Worm (Caenorhabditis elegans) whole organism, late embryonic: ENCODE data around the gene F54F7.9.

ENCODE experiments used
- C08G9.2 ChIP-seq: sonication (generic microtip); optimal IDR thresholded peaks from 2 replicates; lab custom pipeline; 2016; ENCODE audit warnings: mild to moderate bottlenecking, missing genetic modification characterization, moderate library complexity, missing compliant biosample characterization
- C38D4.7 ChIP-seq: fragments of 200-800 bp; sonication (Bioruptor generic); optimal IDR thresholded peaks from 2 replicates; lab custom pipeline; 2018; ENCODE audit warnings: mild to moderate bottlenecking, missing genetic modification characterization, moderate library complexity, missing compliant biosample characterization
- T23F11.4 ChIP-seq: fragments of 200-800 bp; sonication (Bioruptor generic); optimal IDR thresholded peaks from 2 replicates; lab custom pipeline; 2018; ENCODE audit warnings: mild to moderate bottlenecking, missing genetic modification characterization, missing compliant biosample characterization
- Y22D7AL.16 ChIP-seq: sonication (generic microtip); optimal IDR thresholded peaks from 2 replicates; lab custom pipeline; 2016; ENCODE audit warnings: missing genetic modification characterization, missing compliant biosample characterization
- ceh-14 ChIP-seq: sonication (generic microtip); optimal IDR thresholded peaks from 2 replicates; lab custom pipeline; 2016; ENCODE audit warnings: missing genotype, missing genetic modification characterization, missing compliant biosample characterization
- ceh-19 ChIP-seq: fragments of 200-800 bp; sonication (Bioruptor generic); optimal IDR thresholded peaks from 2 replicates; lab custom pipeline; 2018; ENCODE audit warnings: mild to moderate bottlenecking, missing genetic modification characterization, missing compliant biosample characterization
- ceh-24 ChIP-seq: sonication (generic microtip); optimal IDR thresholded peaks from 2 replicates; lab custom pipeline; 2016; ENCODE audit warnings: mild to moderate bottlenecking, missing genetic modification characterization, missing compliant biosample characterization
- ceh-30 ChIP-seq: fragments of 150-350 bp; optimal IDR thresholded peaks from 2 replicates; lab custom pipeline; 2014; ENCODE audit warnings: missing biosample characterization, missing genetic modification characterization
- ceh-34 ChIP-seq: sonication (generic microtip); optimal IDR thresholded peaks from 2 replicates; lab custom pipeline; 2016; ENCODE audit warnings: mild to moderate bottlenecking, missing genetic modification characterization, missing compliant biosample characterization
- ceh-6 ChIP-seq: fragments of 200-800 bp; sonication (Bioruptor generic); optimal IDR thresholded peaks from 2 replicates; lab custom pipeline; 2018; ENCODE audit warnings: mild to moderate bottlenecking, missing genetic modification characterization, missing compliant biosample characterization
- ceh-9 ChIP-seq: sonication (generic microtip); optimal IDR thresholded peaks from 2 replicates; lab custom pipeline; 2016; ENCODE audit warnings: mild to moderate bottlenecking, missing genetic modification characterization, inconsistent platforms, missing compliant biosample characterization
- che-1 ChIP-seq: sonication (generic microtip); optimal IDR thresholded peaks from 2 replicates; lab custom pipeline; 2016; ENCODE audit warnings: mild to moderate bottlenecking, missing genetic modification characterization, missing compliant biosample characterization
- dmd-4 ChIP-seq: sonication (generic microtip); optimal IDR thresholded peaks from 2 replicates; lab custom pipeline; 2016; ENCODE audit warnings: borderline replicate concordance, missing genetic modification characterization, missing compliant biosample characterization
- dve-1 ChIP-seq: sonication (generic microtip); optimal IDR thresholded peaks from 2 replicates; lab custom pipeline; 2017; ENCODE audit warnings: antibody characterized with exemption, mild to moderate bottlenecking, missing genetic modification characterization, missing compliant biosample characterization
- elt-2 ChIP-seq: sonication (generic microtip); optimal IDR thresholded peaks from 2 replicates; lab custom pipeline; 2016; ENCODE audit warnings: missing genetic modification reagents, missing genetic modification characterization, missing compliant biosample characterization
- ets-4 ChIP-seq: sonication (generic microtip); optimal IDR thresholded peaks from 2 replicates; lab custom pipeline; 2016; ENCODE audit warnings: missing genetic modification characterization, missing compliant biosample characterization
- eyg-1 ChIP-seq: sonication (generic microtip); optimal IDR thresholded peaks from 2 replicates; lab custom pipeline; 2016; ENCODE audit warnings: missing genotype, missing genetic modification characterization, missing compliant biosample characterization
- fkh-6 ChIP-seq: sonication (generic microtip); optimal IDR thresholded peaks from 2 replicates; lab custom pipeline; 2016; ENCODE audit warnings: missing genetic modification characterization, missing compliant biosample characterization
- gmeb-2 ChIP-seq: sonication (generic microtip); optimal IDR thresholded peaks from 2 replicates; lab custom pipeline; 2016; ENCODE audit warnings: missing genetic modification characterization, inconsistent platforms, missing compliant biosample characterization
- hlh-13 ChIP-seq: fragments of 200-800 bp; sonication (Bioruptor generic); optimal IDR thresholded peaks from 2 replicates; lab custom pipeline; 2018; ENCODE audit warnings: mild to moderate bottlenecking, missing genetic modification characterization, missing compliant biosample characterization
- hlh-30 ChIP-seq: sonication (generic microtip); optimal IDR thresholded peaks from 2 replicates; lab custom pipeline; 2017; ENCODE audit warnings: antibody characterized with exemption, missing genetic modification characterization, missing compliant biosample characterization; ENCODE audit not compliant: insufficient read depth
- madf-2 ChIP-seq: sonication (generic microtip); optimal IDR thresholded peaks from 2 replicates; lab custom pipeline; 2017; ENCODE audit warnings: missing genetic modification characterization, missing compliant biosample characterization
- mec-3 ChIP-seq: sonication (generic microtip); optimal IDR thresholded peaks from 2 replicates; lab custom pipeline; 2016; ENCODE audit warnings: borderline replicate concordance, missing genetic modification characterization, missing compliant biosample characterization
- nhr-11 ChIP-seq: fragments of 150-350 bp; optimal IDR thresholded peaks from 2 replicates; lab custom pipeline; 2014; ENCODE audit warnings: missing biosample characterization, missing genetic modification characterization
- npax-4 ChIP-seq: sonication (generic microtip); optimal IDR thresholded peaks from 2 replicates; lab custom pipeline; 2016; ENCODE audit warnings: missing genetic modification characterization, missing compliant biosample characterization
- pag-3 ChIP-seq: sonication (generic microtip); optimal IDR thresholded peaks from 2 replicates; lab custom pipeline; 2016; ENCODE audit warnings: missing compliant biosample characterization, missing genetic modification characterization, borderline replicate concordance
- pat-9 ChIP-seq: fragments of 200-800 bp; sonication (Bioruptor generic); optimal IDR thresholded peaks from 2 replicates; lab custom pipeline; 2018; ENCODE audit warnings: mild to moderate bottlenecking, missing genetic modification characterization, moderate library complexity, missing compliant biosample characterization
- pax-1 ChIP-seq: fragments of 150-350 bp; optimal IDR thresholded peaks from 2 replicates; lab custom pipeline; 2014; ENCODE audit warnings: missing biosample characterization, missing genetic modification characterization
- pha-2 ChIP-seq: sonication (generic microtip); optimal IDR thresholded peaks from 2 replicates; lab custom pipeline; 2017; ENCODE audit warnings: mild to moderate bottlenecking, missing genetic modification characterization, missing compliant biosample characterization
- rnt-1 ChIP-seq: sonication (generic microtip); optimal IDR thresholded peaks from 2 replicates; lab custom pipeline; 2016; ENCODE audit warnings: missing genetic modification characterization, missing compliant biosample characterization
- sdc-2 ChIP-seq: sonication (generic microtip); optimal IDR thresholded peaks from 2 replicates; lab custom pipeline; 2016; ENCODE audit warnings: missing genotype, missing genetic modification characterization, missing compliant biosample characterization
- sox-4 ChIP-seq: sonication (generic microtip); optimal IDR thresholded peaks from 2 replicates; lab custom pipeline; 2017; ENCODE audit warnings: mild to moderate bottlenecking, missing genetic modification characterization, inconsistent platforms, missing compliant biosample characterization
- unc-3 ChIP-seq, 2 experiments: fragments of 200-800 bp in 1 of 2; sonication (Bioruptor generic) in 1 of 2; sonication (generic microtip) in 1 of 2; conservative IDR thresholded peaks in 1 of 2; optimal IDR thresholded peaks in 1 of 2; 2 replicates each; pipeline versions ENCODE4 v1.3.6 to Lab custom; 2016 to 2022; ENCODE audit warnings: missing compliant biosample characterization in 2 of 2, missing genetic modification characterization in 2 of 2, missing genetic modification reagents in 1 of 2
- unc-55 ChIP-seq: sonication (generic microtip); optimal IDR thresholded peaks from 2 replicates; lab custom pipeline; 2017; ENCODE audit warnings: missing biosample characterization, missing genetic modification reagents, missing genetic modification characterization
- ztf-16 ChIP-seq: sonication (generic microtip); optimal IDR thresholded peaks from 2 replicates; lab custom pipeline; 2017; ENCODE audit warnings: missing genetic modification characterization, missing compliant biosample characterization

F54F7.9 gene

ce11 chrX:11821159-11821720, 27.3 kb downstream of the F54F7.9 start:
- TF ChIP-seq ets-4 (tag; lab: Kevin White, UChicago) (no peak), pat-9 (peak; percentile 28), sox-4 (no peak), C08G9.2 (no peak), hlh-30 (tag; lab: Kevin White, UChicago) (no peak), T23F11.4 (GFP tag; lab: Kevin White, UChicago) (no peak), eyg-1 (no peak), elt-2 (no peak), pax-1 (tag; lab: Kevin White, UChicago) (no peak), rnt-1 (tag; lab: Kevin White, UChicago) (peak; percentile 1), che-1 (tag; lab: Kevin White, UChicago) (no peak), ceh-34 (tag; lab: Kevin White, UChicago) (peak; percentile 16), ceh-19 (no peak), madf-2 (tag; lab: Kevin White, UChicago) (no peak), dmd-4 (tag; lab: Kevin White, UChicago) (no peak), npax-4 (no peak), ceh-24 (tag; lab: Kevin White, UChicago) (no peak), C38D4.7 (GFP tag; lab: Kevin White, UChicago) (no peak)
- TF ChIP-seq, all 69 proteins: peak for 3

- TF ChIP-seq unc-55 = peak; percentile 5
- no peak for TF ChIP-seq unc-3 (GFP tag; conservative IDR thresholded peaks at IDR 0.05; lab: Robert Waterston, UW)
- TF ChIP-seq unc-3 (tag; optimal IDR thresholded peaks at IDR 0.05; lab: Kevin White, UChicago) = no peak
These were observed 29.8 kb downstream of the F54F7.9 start for ce11 chrX:11818711-11819110.

- TF ChIP-seq ztf-16 (no peak), unc-55 (no peak), pax-1 (tag; lab: Kevin White, UChicago) (no peak), pha-2 (tag; lab: Kevin White, UChicago) (no peak), dve-1 (tag; lab: Kevin White, UChicago) (no peak), pag-3 (tag; lab: Kevin White, UChicago) (no peak), gmeb-2 (tag; lab: Kevin White, UChicago) (no peak), ceh-19 (no peak), ceh-30 (tag; lab: Kevin White, UChicago) (no peak), che-1 (tag; lab: Kevin White, UChicago) (no peak), C08G9.2 (no peak), hlh-30 (tag; lab: Kevin White, UChicago) (no peak), eyg-1 (no peak)
These were observed 31.7 kb downstream of the F54F7.9 start for ce11 chrX:11816825-11817224.

- no peak for TF ChIP-seq pat-9
- peak; percentile 7 for TF ChIP-seq ceh-34 (tag; lab: Kevin White, UChicago)
These were observed 33.9 kb downstream of the F54F7.9 start, which contains the start of gene C34E11.2 for ce11 chrX:11814667-11815066. TSS of gene C34E11.2 (minus strand) at chrX:11814750.

- TF ChIP-seq Y22D7AL.16 (tag; lab: Kevin White, UChicago) (no peak), nhr-11 (tag; lab: Kevin White, UChicago) (no peak), ceh-9 (tag; lab: Kevin White, UChicago) (no peak), hlh-13 (GFP tag; lab: Kevin White, UChicago) (no peak), ceh-6 (GFP tag; lab: Kevin White, UChicago) (no peak), hlh-30 (tag; lab: Kevin White, UChicago) (no peak), sdc-2 (tag; lab: Kevin White, UChicago) (no peak), ceh-14 (tag; lab: Kevin White, UChicago) (no peak), mec-3 (tag; lab: Kevin White, UChicago) (no peak), fkh-6 (tag; lab: Kevin White, UChicago) (no peak)
These were observed 42.2 kb downstream of the F54F7.9 start for ce11 chrX:11806175-11806853.
